Worm (Caenorhabditis elegans): Measurements from ENCODE around the gene F39G3.4.

The F39G3.4 gene

DNA sequence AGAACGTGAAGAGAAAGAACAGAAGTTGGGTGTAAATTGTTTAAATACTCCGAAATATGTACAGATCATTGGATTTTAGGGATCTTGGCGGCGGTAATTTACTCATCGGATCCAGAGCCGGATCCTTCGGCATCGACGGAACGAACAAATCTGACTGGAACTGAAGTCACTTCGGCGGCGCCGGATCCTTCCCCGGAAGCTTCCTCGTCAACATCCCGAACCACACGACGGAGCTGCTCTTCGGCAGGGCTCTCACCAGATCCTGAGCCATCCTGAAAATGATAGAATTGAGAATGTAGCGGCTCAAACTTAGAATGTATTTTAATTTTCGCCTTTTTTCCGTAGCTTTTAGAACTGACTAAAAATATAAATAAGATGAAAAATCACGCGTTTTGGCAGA is 32.9 kb upstream of the F39G3.4 start:
- TF ChIP-seq rnt-1 (tag; optimal IDR thresholded peaks at IDR 0.05) (no peak), nhr-77 (tag; optimal IDR thresholded peaks at IDR 0.05) (no peak), nhr-11 (tag; optimal IDR thresholded peaks at IDR 0.05) (no peak), C34B4.2 (tag; optimal IDR thresholded peaks at IDR 0.05) (no peak), sptf-1 (tag; optimal IDR thresholded peaks at IDR 0.05) (no peak), nhr-76 (tag; optimal IDR thresholded peaks at IDR 0.05) (no peak)

DNA sequence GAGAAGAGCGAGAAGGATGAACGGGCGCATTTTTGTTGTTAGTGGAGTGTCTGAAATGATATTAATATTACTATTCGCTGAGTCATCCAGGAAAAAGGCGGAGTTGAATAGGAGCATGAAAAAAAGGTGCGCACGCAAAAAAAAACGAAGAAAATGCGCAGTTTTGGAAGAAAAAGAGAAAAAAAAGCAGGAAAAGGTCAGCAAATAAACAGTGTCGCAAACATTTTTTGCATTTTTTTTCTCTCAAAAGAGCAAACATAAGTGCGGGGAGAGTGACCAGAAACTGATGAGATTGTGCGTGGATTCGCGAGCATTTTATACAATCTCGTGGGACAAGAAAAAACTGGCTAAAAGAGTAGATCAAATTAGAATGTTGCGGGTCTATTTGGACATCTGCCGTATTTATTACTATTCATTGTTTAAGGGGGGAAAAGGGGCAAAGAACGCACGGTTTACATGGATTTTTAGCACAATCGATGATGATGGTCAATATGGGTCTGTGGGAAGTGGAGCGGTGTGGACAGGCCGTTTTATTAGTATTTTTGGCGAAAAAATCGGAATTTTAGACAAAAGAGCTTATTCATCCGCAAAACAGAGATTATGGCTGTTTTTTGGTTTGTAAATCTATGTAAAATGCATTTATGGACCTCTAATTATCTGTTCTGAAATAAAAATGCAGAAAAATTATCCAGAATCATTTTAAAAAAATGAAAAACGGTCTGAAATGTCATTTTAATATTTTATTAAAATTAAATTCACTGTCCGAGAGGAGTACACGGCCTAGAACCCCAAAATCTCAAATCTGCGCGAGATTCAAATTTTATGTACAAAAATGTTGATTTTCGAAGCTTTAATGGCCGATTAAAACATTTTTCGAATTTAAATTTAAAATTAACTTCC is 31.9 kb upstream of the F39G3.4 start, which contains the start of gene cpg-8:
Gene cpg-8 (minus strand): TSS at position 51 of the 900 bp plus-strand sequence.
- TF ChIP-seq ceh-88 (GFP tag; IDR thresholded peaks at IDR 0.05): no peak
- TF ChIP-seq lir-3 (tag; optimal IDR thresholded peaks at IDR 0.05; ENCODE audit: poor library complexity): peak; percentile 3
- no peak for TF ChIP-seq nhr-11 (tag; optimal IDR thresholded peaks at IDR 0.05)
- no peak for TF ChIP-seq ceh-8 (GFP tag; optimal IDR thresholded peaks at IDR 0.05)
- no peak for TF ChIP-seq mdl-1 (tag; optimal IDR thresholded peaks at IDR 0.05)
- TF ChIP-seq dpl-1 (GFP tag; optimal IDR thresholded peaks at IDR 0.05): peak; percentile 22 to 61 (median 51)
- TF ChIP-seq Y116A8C.19 (tag; optimal IDR thresholded peaks at IDR 0.05; ENCODE audit: borderline replicate concordance): no peak
- no peak for TF ChIP-seq elt-3 (tag; optimal IDR thresholded peaks at IDR 0.05)
- no peak for TF ChIP-seq vab-15 (tag; optimal IDR thresholded peaks at IDR 0.05)
- TF ChIP-seq tlp-1 (tag; optimal IDR thresholded peaks at IDR 0.05): no peak
- no peak for TF ChIP-seq unc-130 (tag; optimal IDR thresholded peaks at IDR 0.05)
- TF ChIP-seq egl-27 (tag; optimal IDR thresholded peaks at IDR 0.05): no peak
- peak; percentile 4 for TF ChIP-seq C16A3.4 (tag; optimal IDR thresholded peaks at IDR 0.05)
- no peak for TF ChIP-seq xbp-1 (tag; optimal IDR thresholded peaks at IDR 0.05)
- TF ChIP-seq F16B12.6 (tag; optimal IDR thresholded peaks at IDR 0.05): no peak
- no peak for TF ChIP-seq nhr-20 (tag; optimal IDR thresholded peaks at IDR 0.05)
- no peak for TF ChIP-seq ets-5 (GFP tag; IDR thresholded peaks at IDR 0.05)
- TF ChIP-seq nhr-71 (tag; optimal IDR thresholded peaks at IDR 0.05): no peak
- TF ChIP-seq unc-30 (tag; optimal IDR thresholded peaks at IDR 0.05): no peak
- peak; percentile 52 to 58 for TF ChIP-seq efl-1 (optimal IDR thresholded peaks at IDR 0.05)
- TF ChIP-seq efl-1 (GFP tag; optimal IDR thresholded peaks at IDR 0.05 in 1 of 2): peak; percentile 54 to 95
- TF ChIP-seq ztf-4 (tag; optimal IDR thresholded peaks at IDR 0.05): no peak
- TF ChIP-seq snpc-4 (tag; optimal IDR thresholded peaks at IDR 0.05): no peak
- no peak for TF ChIP-seq hpl-2 (GFP tag; optimal IDR thresholded peaks at IDR 0.05)
- no peak for TF ChIP-seq lsy-2 (tag; optimal IDR thresholded peaks at IDR 0.05)
- no peak for TF ChIP-seq jun-1 (tag; optimal IDR thresholded peaks at IDR 0.05)
- peak in 1 of 2 experiments; percentile 59 for TF ChIP-seq lin-35 (GFP tag; optimal IDR thresholded peaks at IDR 0.05)
- no peak for TF ChIP-seq dsc-1 (tag; optimal IDR thresholded peaks at IDR 0.05)
- TF ChIP-seq fkh-10 (GFP tag; optimal IDR thresholded peaks at IDR 0.05): no peak
- no peak for TF ChIP-seq mef-2 (tag; optimal IDR thresholded peaks at IDR 0.05)
- TF ChIP-seq mab-9 (GFP tag; IDR thresholded peaks at IDR 0.05): no peak
- no peak for TF ChIP-seq fos-1 (tag; optimal IDR thresholded peaks at IDR 0.05)
- TF ChIP-seq lin-39 (tag; optimal IDR thresholded peaks at IDR 0.05): no peak

DNA sequence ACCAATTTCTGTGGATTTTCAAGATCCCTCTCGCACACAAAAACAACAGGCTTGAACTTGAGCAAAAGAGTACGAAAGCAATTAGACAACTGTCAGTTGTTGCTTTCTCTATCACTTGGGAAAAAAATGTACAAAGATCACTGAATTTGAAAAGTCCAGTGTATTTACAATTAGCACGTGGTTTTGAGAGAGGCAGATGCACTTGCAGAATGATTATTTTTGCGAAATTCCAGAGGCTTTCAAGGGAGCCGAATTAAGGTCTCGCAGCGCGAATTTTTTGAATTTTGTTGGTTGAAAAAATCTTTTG is 31.3 kb upstream of the F39G3.4 start:
- TF ChIP-seq nhr-47 (tag; optimal IDR thresholded peaks at IDR 0.05) (no peak), dsc-1 (tag; optimal IDR thresholded peaks at IDR 0.05) (no peak), sup-37 (GFP tag; optimal IDR thresholded peaks at IDR 0.05) (no peak), sptf-1 (tag; optimal IDR thresholded peaks at IDR 0.05) (no peak), hlh-17 (GFP tag; optimal IDR thresholded peaks at IDR 0.05; ENCODE audit: borderline replicate concordance) (no peak), pax-3 (tag; optimal IDR thresholded peaks at IDR 0.05) (no peak), unc-30 (tag; optimal IDR thresholded peaks at IDR 0.05) (no peak), zag-1 (tag; optimal IDR thresholded peaks at IDR 0.05) (no peak), lin-39 (tag; optimal IDR thresholded peaks at IDR 0.05) (no peak), C04F5.9 (tag; optimal IDR thresholded peaks at IDR 0.05) (no peak), nhr-11 (tag; optimal IDR thresholded peaks at IDR 0.05) (no peak), pag-3 (tag; optimal IDR thresholded peaks at IDR 0.05; ENCODE audit: borderline replicate concordance, insufficient read depth) (no peak), fkh-10 (GFP tag; optimal IDR thresholded peaks at IDR 0.05) (no peak), efl-1 (optimal IDR thresholded peaks at IDR 0.05) (no peak), efl-1 (GFP tag; optimal IDR thresholded peaks at IDR 0.05 in 1 of 2) (no peak), C16A3.4 (tag; optimal IDR thresholded peaks at IDR 0.05) (no peak), unc-62 (GFP tag; optimal IDR thresholded peaks at IDR 0.05) (no peak), elt-3 (tag; optimal IDR thresholded peaks at IDR 0.05) (no peak), rnt-1 (tag; optimal IDR thresholded peaks at IDR 0.05) (peak; percentile 69), aha-1 (tag; optimal IDR thresholded peaks at IDR 0.05) (no peak), swsn-7 (tag; optimal IDR thresholded peaks at IDR 0.05) (no peak), lir-3 (tag; optimal IDR thresholded peaks at IDR 0.05; ENCODE audit: poor library complexity) (no peak)
